Worm (Caenorhabditis elegans) whole organism, late embryonic: ENCODE data around the gene let-418.

ENCODE experiments used
- C08G9.2 ChIP-seq: sonication (generic microtip); optimal IDR thresholded peaks from 2 replicates; lab custom pipeline; 2016; ENCODE audit warnings: mild to moderate bottlenecking, missing genetic modification characterization, moderate library complexity, missing compliant biosample characterization
- K02D7.2 ChIP-seq: sonication (generic microtip); optimal IDR thresholded peaks from 2 replicates; lab custom pipeline; 2017; ENCODE audit warnings: mild to moderate bottlenecking, missing genetic modification characterization, missing compliant biosample characterization
- ceh-22 ChIP-seq: sonication (generic microtip); optimal IDR thresholded peaks from 2 replicates; lab custom pipeline; 2017; ENCODE audit warnings: missing biosample characterization, missing genetic modification characterization
- ceh-24 ChIP-seq: sonication (generic microtip); optimal IDR thresholded peaks from 2 replicates; lab custom pipeline; 2016; ENCODE audit warnings: mild to moderate bottlenecking, missing genetic modification characterization, missing compliant biosample characterization
- che-1 ChIP-seq: sonication (generic microtip); optimal IDR thresholded peaks from 2 replicates; lab custom pipeline; 2016; ENCODE audit warnings: mild to moderate bottlenecking, missing genetic modification characterization, missing compliant biosample characterization
- hlh-13 ChIP-seq: fragments of 200-800 bp; sonication (Bioruptor generic); optimal IDR thresholded peaks from 2 replicates; lab custom pipeline; 2018; ENCODE audit warnings: mild to moderate bottlenecking, missing genetic modification characterization, missing compliant biosample characterization
- lim-6 ChIP-seq: sonication (generic microtip); optimal IDR thresholded peaks from 2 replicates; lab custom pipeline; 2016; ENCODE audit warnings: missing genetic modification characterization, missing compliant biosample characterization
- mec-3 ChIP-seq: sonication (generic microtip); optimal IDR thresholded peaks from 2 replicates; lab custom pipeline; 2016; ENCODE audit warnings: borderline replicate concordance, missing genetic modification characterization, missing compliant biosample characterization
- nhr-11 ChIP-seq: fragments of 150-350 bp; optimal IDR thresholded peaks from 2 replicates; lab custom pipeline; 2014; ENCODE audit warnings: missing biosample characterization, missing genetic modification characterization
- npax-4 ChIP-seq: sonication (generic microtip); optimal IDR thresholded peaks from 2 replicates; lab custom pipeline; 2016; ENCODE audit warnings: missing genetic modification characterization, missing compliant biosample characterization
- pag-3 ChIP-seq: sonication (generic microtip); optimal IDR thresholded peaks from 2 replicates; lab custom pipeline; 2016; ENCODE audit warnings: missing compliant biosample characterization, missing genetic modification characterization, borderline replicate concordance
- pha-2 ChIP-seq: sonication (generic microtip); optimal IDR thresholded peaks from 2 replicates; lab custom pipeline; 2017; ENCODE audit warnings: mild to moderate bottlenecking, missing genetic modification characterization, missing compliant biosample characterization

The let-418 gene

DNA sequence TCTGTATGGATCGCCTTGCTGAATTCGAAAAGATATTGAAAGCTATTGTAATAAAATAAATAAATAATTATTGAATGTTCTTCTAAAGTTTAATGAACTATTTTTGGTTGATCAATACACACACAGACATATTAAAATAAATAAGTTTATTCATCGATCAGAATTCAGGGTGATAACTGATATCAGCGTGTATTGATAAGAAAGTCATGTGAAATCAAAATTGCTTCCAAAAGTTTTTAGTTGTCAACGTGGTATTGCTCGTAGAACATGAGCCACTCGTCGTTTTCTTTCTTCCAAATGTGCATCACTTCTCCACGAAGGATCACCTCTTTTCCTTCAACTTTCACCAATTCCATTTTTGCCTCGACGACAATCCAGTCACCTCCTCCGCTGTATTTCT, 55.8 kb downstream of the let-418 start:
- TF ChIP-seq ceh-24 (tag; lab: Kevin White, UChicago) = no peak
- TF ChIP-seq pag-3 = no peak
- TF ChIP-seq che-1 = no peak
- no peak for TF ChIP-seq mec-3 (tag; lab: Kevin White, UChicago)
- TF ChIP-seq npax-4 (tag; lab: Kevin White, UChicago) = no peak
- no peak for TF ChIP-seq ceh-22 (tag; lab: Kevin White, UChicago)
- no peak for TF ChIP-seq nhr-11 (tag; lab: Kevin White, UChicago)
- no peak for TF ChIP-seq K02D7.2 (tag; lab: Kevin White, UChicago)
- no peak for TF ChIP-seq lim-6 (tag; lab: Kevin White, UChicago)
- no peak for TF ChIP-seq hlh-13 (GFP tag; lab: Kevin White, UChicago)
- no peak for TF ChIP-seq C08G9.2 (tag; lab: Kevin White, UChicago)
- TF ChIP-seq pha-2 (tag; lab: Kevin White, UChicago) = no peak
- TF ChIP-seq, all 69 proteins: peak for 0
